Fruit fly (Drosophila melanogaster): ENCODE data around the gene CG6230.

- TF ChIP-seq Snoo (tag; optimal IDR thresholded peaks at IDR 0.05), result no peak
- TF ChIP-seq CG34367 (tag; optimal IDR thresholded peaks at IDR 0.05), result no peak
- no peak for TF ChIP-seq CG4496 (GFP tag; IDR thresholded peaks at IDR 0.05)
- no peak for TF ChIP-seq CG14655 (GFP tag; optimal IDR thresholded peaks at IDR 0.05)
- no peak for TF ChIP-seq CG32121 (GFP tag; IDR thresholded peaks at IDR 0.05)
- TF ChIP-seq fd96Ca (GFP tag; IDR thresholded peaks at IDR 0.05), result no peak
- no peak for TF ChIP-seq CG13204 (GFP tag; optimal IDR thresholded peaks at IDR 0.05)
- TF ChIP-seq CG9948 (tag; optimal IDR thresholded peaks at IDR 0.05), result no peak
- no peak for TF ChIP-seq Ets98B (GFP tag; IDR thresholded peaks at IDR 0.05)
- TF ChIP-seq EcR (GFP tag; optimal IDR thresholded peaks at IDR 0.05), result no peak
- TF ChIP-seq CG17806 (tag; optimal IDR thresholded peaks at IDR 0.05), result no peak
- TF ChIP-seq rn (GFP tag; IDR thresholded peaks at IDR 0.05), result no peak
- TF ChIP-seq CG8159 (tag; optimal IDR thresholded peaks at IDR 0.05), result no peak
- no peak for TF ChIP-seq gl (tag; optimal IDR thresholded peaks at IDR 0.05)
These were observed 35.0 kb downstream of the CG6230 start, which contains the start of gene AstCC for dm6 chr2L:11085129-11085528.

Measured in whole organism, pupa.